Worm (Caenorhabditis elegans) whole organism, young adult: ENCODE results near the gene F23B2.7.

Experiments
- ama-1 ChIP-seq, 3 experiments: fragments of 150-350 bp in 1 of 3; sonication (generic microtip) in 2 of 3; optimal IDR thresholded peaks; 2 replicates each; lab custom pipeline; 2014 to 2018; ENCODE audit warnings: missing biosample characterization in 2 of 3, missing genetic modification characterization in 2 of 3, missing genetic modification reagents in 2 of 3
- hmg-20 ChIP-seq: fragments of 200-800 bp; sonication (Bioruptor generic); IDR thresholded peaks from 2 replicates; pipeline ENCODE4 v1.3.6; 2022; ENCODE audit warnings: missing genetic modification reagents, missing genetic modification characterization, missing compliant biosample characterization
- lsl-1 ChIP-seq: fragments of 200-800 bp; sonication (Bioruptor generic); optimal IDR thresholded peaks from 2 replicates; lab custom pipeline; 2018; ENCODE audit warnings: mild to moderate bottlenecking, missing genetic modification characterization, moderate library complexity, missing compliant biosample characterization
- mes-4 ChIP-seq: sonication (generic microtip); optimal IDR thresholded peaks from 2 replicates; lab custom pipeline; 2016; ENCODE audit warnings: missing genotype, missing genetic modification characterization, missing compliant biosample characterization

DNA sequence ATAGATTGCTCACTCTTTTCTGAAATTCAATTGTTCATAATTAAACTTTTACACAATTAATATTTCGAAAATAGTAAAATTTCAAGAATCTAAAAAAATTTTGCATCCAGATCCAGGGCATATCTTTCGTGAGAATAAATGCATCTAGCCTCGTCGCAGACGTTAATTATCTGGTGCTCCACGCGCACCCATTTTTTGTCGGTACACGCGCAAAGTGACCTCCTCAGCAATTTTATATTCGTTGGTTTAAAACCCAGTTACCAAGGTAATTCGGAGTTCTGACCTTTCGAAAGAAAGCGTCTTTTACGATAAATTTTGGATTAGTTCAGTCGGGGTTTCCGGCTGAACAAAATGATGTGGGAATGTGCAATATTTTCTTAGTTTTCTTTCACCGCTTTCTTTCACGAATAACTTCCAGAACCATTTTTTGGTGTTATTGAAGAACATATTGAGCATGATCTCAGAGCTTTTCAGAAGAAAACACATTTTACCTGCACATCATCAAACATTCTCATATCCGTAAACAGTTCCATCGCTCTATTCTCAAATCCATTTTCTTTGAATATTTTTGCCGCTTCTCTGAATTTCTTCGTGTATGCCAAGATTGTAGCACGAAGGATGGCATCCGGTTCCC is 10.0 kb upstream of the F23B2.7 start:
- no peak for TF ChIP-seq ama-1 (optimal IDR thresholded peaks at IDR 0.05; lab: Kevin White, UChicago)
- no peak for TF ChIP-seq ama-1 (GFP tag; optimal IDR thresholded peaks at IDR 0.05; lab: Kevin White, UChicago)
- no peak for TF ChIP-seq mes-4
- peak; percentile 45 for TF ChIP-seq lsl-1 (GFP tag; lab: Kevin White, UChicago)
- no peak for TF ChIP-seq hmg-20 (GFP tag; lab: Robert Waterston, UW)
